Fruit fly (Drosophila melanogaster): ENCODE measurements around the gene CG8620.

The CG8620 gene

dm6 chr3L:7149827-7150226 lies 8.1 kb upstream of the CG8620 start (continued):
- TF ChIP-seq pdm3 (GFP tag; optimal IDR thresholded peaks at IDR 0.05): peak; percentile 43
- TF ChIP-seq fd59A (GFP tag; optimal IDR thresholded peaks at IDR 0.05): peak; percentile 74
- TF ChIP-seq vri (GFP tag; optimal IDR thresholded peaks at IDR 0.05): no peak
- TF ChIP-seq CG10669 (GFP tag; optimal IDR thresholded peaks at IDR 0.05): peak; percentile 87
- peak; percentile 77 for TF ChIP-seq acj6 (GFP tag; optimal IDR thresholded peaks at IDR 0.05)
- TF ChIP-seq CG6276 (GFP tag; optimal IDR thresholded peaks at IDR 0.05): peak; percentile 76
- peak; percentile 24 for TF ChIP-seq cyc (GFP tag; optimal IDR thresholded peaks at IDR 0.05)
- no peak for TF ChIP-seq Blimp-1 (GFP tag; optimal IDR thresholded peaks at IDR 0.05)
- TF ChIP-seq CG3919 (GFP tag; optimal IDR thresholded peaks at IDR 0.05): peak; percentile 81
- peak; percentile 72 to 86 for TF ChIP-seq salr (GFP tag; optimal IDR thresholded peaks at IDR 0.05)
- TF ChIP-seq CG7368 (GFP tag; optimal IDR thresholded peaks at IDR 0.05): peak; percentile 62
- peak; percentile 78 for TF ChIP-seq CG1621 (tag; optimal IDR thresholded peaks at IDR 0.05)
- peak; percentile 66 for TF ChIP-seq Lpt (GFP tag; optimal IDR thresholded peaks at IDR 0.05)
- peak; percentile 28 for TF ChIP-seq Sox15 (GFP tag; optimal IDR thresholded peaks at IDR 0.05)
- TF ChIP-seq topi (GFP tag; optimal IDR thresholded peaks at IDR 0.05): peak; percentile 49
- TF ChIP-seq esn (GFP tag; optimal IDR thresholded peaks at IDR 0.05): peak; percentile 59

dm6 chr3L:7150850-7151249 lies 7.0 kb upstream of the CG8620 start:
- peak; percentile 91 for TF ChIP-seq CG15336 (GFP tag; IDR thresholded peaks at IDR 0.05)
- peak; percentile 63 for TF ChIP-seq CG7368 (GFP tag; optimal IDR thresholded peaks at IDR 0.05)
- peak; percentile 82 for TF ChIP-seq OdsH (GFP tag; optimal IDR thresholded peaks at IDR 0.05)
- TF ChIP-seq vri (GFP tag; optimal IDR thresholded peaks at IDR 0.05): no peak
- no peak for TF ChIP-seq CG6854 (GFP tag; optimal IDR thresholded peaks at IDR 0.05)
- peak; percentile 78 for TF ChIP-seq acj6 (GFP tag; optimal IDR thresholded peaks at IDR 0.05)
- peak; percentile 30 for TF ChIP-seq CG11902 (GFP tag; optimal IDR thresholded peaks at IDR 0.05)
- peak; percentile 75 for TF ChIP-seq CG9139 (GFP tag; optimal IDR thresholded peaks at IDR 0.05)
- TF ChIP-seq Eip78C (GFP tag): peak; percentile 95
- TF ChIP-seq Gug (GFP tag; IDR thresholded peaks at IDR 0.05): peak; percentile 73
- peak; percentile 94 for TF ChIP-seq eg (GFP tag; IDR thresholded peaks at IDR 0.05)
- peak; percentile 75 for TF ChIP-seq Eip75B (GFP tag; optimal IDR thresholded peaks at IDR 0.05)
- peak; percentile 35 for TF ChIP-seq lz (GFP tag; optimal IDR thresholded peaks at IDR 0.05)
- peak; percentile 50 for TF ChIP-seq CG16779 (tag; optimal IDR thresholded peaks at IDR 0.05)
- TF ChIP-seq svp (GFP tag): no peak
- peak; percentile 67 for TF ChIP-seq fd59A (GFP tag; optimal IDR thresholded peaks at IDR 0.05)
- peak; percentile 66 for TF ChIP-seq CG11762 (GFP tag; optimal IDR thresholded peaks at IDR 0.05; ENCODE audit: insufficient read depth)
- TF ChIP-seq Sox14 (GFP tag; optimal IDR thresholded peaks at IDR 0.05): peak; percentile 75
- peak; percentile 77 for TF ChIP-seq Lpt (GFP tag; optimal IDR thresholded peaks at IDR 0.05)
- peak; percentile 55 for TF ChIP-seq CG4318 (GFP tag; optimal IDR thresholded peaks at IDR 0.05)
- no peak for TF ChIP-seq fkh (GFP tag; optimal IDR thresholded peaks at IDR 0.05)
- TF ChIP-seq CG10669 (GFP tag; optimal IDR thresholded peaks at IDR 0.05): peak; percentile 81
- peak; percentile 52 for TF ChIP-seq CG34406 (GFP tag; optimal IDR thresholded peaks at IDR 0.05)
- TF ChIP-seq cyc (GFP tag; optimal IDR thresholded peaks at IDR 0.05): peak; percentile 49
- TF ChIP-seq achi (GFP tag; optimal IDR thresholded peaks at IDR 0.05): peak; percentile 79
- peak; percentile 36 for TF ChIP-seq Smox (GFP tag; optimal IDR thresholded peaks at IDR 0.05)
- peak; percentile 12 for TF ChIP-seq fd85E (GFP tag; optimal IDR thresholded peaks at IDR 0.05)
- TF ChIP-seq CG31627 (GFP tag; optimal IDR thresholded peaks at IDR 0.05): peak; percentile 52
- peak; percentile 75 for TF ChIP-seq CG6808 (GFP tag; optimal IDR thresholded peaks at IDR 0.05)
- no peak for TF ChIP-seq Hr38 (GFP tag; optimal IDR thresholded peaks at IDR 0.05)
- TF ChIP-seq CG6276 (GFP tag; optimal IDR thresholded peaks at IDR 0.05): peak; percentile 77
- TF ChIP-seq pdm3 (GFP tag; optimal IDR thresholded peaks at IDR 0.05): peak; percentile 78
- peak; percentile 49 for TF ChIP-seq CG6792 (GFP tag; optimal IDR thresholded peaks at IDR 0.05)
- TF ChIP-seq Eip93F (GFP tag; optimal IDR thresholded peaks at IDR 0.05): no peak
- TF ChIP-seq Hr4 (GFP tag; optimal IDR thresholded peaks at IDR 0.05): peak; percentile 87
- peak; percentile 50 for TF ChIP-seq Met (GFP tag; optimal IDR thresholded peaks at IDR 0.05)
- peak; percentile 78 for TF ChIP-seq spab (GFP tag; optimal IDR thresholded peaks at IDR 0.05)
- TF ChIP-seq esn (GFP tag; optimal IDR thresholded peaks at IDR 0.05): peak; percentile 51
- TF ChIP-seq Blimp-1 (GFP tag; optimal IDR thresholded peaks at IDR 0.05): no peak
- TF ChIP-seq CG11294 (GFP tag; IDR thresholded peaks at IDR 0.05): peak; percentile 83
- peak; percentile 86 for TF ChIP-seq Ets96B (tag; optimal IDR thresholded peaks at IDR 0.05)
- TF ChIP-seq Sox102F (GFP tag; optimal IDR thresholded peaks at IDR 0.05): peak; percentile 30
- peak; percentile 77 for TF ChIP-seq CG3032 (tag; optimal IDR thresholded peaks at IDR 0.05)
- peak; percentile 35 for TF ChIP-seq Hr39 (GFP tag; optimal IDR thresholded peaks at IDR 0.05)
- TF ChIP-seq topi (GFP tag; optimal IDR thresholded peaks at IDR 0.05): peak; percentile 61

All from whole organism, prepupa.